Worm (Caenorhabditis elegans) whole organism, early embryonic: ENCODE measurements around the gene ckk-1.

Source experiments
- aly-1 ChIP-seq: sonication (generic microtip); optimal IDR thresholded peaks from 2 replicates; lab custom pipeline; 2016; ENCODE audit warnings: missing genetic modification characterization, missing compliant biosample characterization
- ama-1 ChIP-seq: fragments of 150-350 bp; optimal IDR thresholded peaks from 2 replicates; lab custom pipeline; 2014
- ceh-13 ChIP-seq: fragments of 200-800 bp; sonication (Bioruptor generic); optimal IDR thresholded peaks from 2 replicates; lab custom pipeline; 2018; ENCODE audit warnings: mild to moderate bottlenecking, missing genetic modification characterization, missing compliant biosample characterization
- ceh-36 ChIP-seq: sonication (generic microtip); optimal IDR thresholded peaks from 2 replicates; lab custom pipeline; 2016; ENCODE audit warnings: missing genetic modification characterization, inconsistent platforms, missing compliant biosample characterization
- ets-7 ChIP-seq: sonication (generic microtip); optimal IDR thresholded peaks from 2 replicates; lab custom pipeline; 2016; ENCODE audit warnings: missing genotype, missing genetic modification characterization, missing compliant biosample characterization
- flt-1 ChIP-seq: fragments of 200-800 bp; sonication (Bioruptor generic); IDR thresholded peaks from 2 replicates; pipeline ENCODE4 v1.3.6; 2022; ENCODE audit warnings: missing genetic modification characterization, missing compliant biosample characterization
- hmbx-1 ChIP-seq: sonication (generic microtip); optimal IDR thresholded peaks from 2 replicates; lab custom pipeline; 2016; ENCODE audit warnings: mild to moderate bottlenecking, missing genetic modification characterization, missing compliant biosample characterization
- hmg-4 ChIP-seq: fragments of 200-800 bp; sonication (Bioruptor generic); optimal IDR thresholded peaks from 2 replicates; lab custom pipeline; 2018; ENCODE audit warnings: mild to moderate bottlenecking, missing genetic modification characterization, missing compliant biosample characterization
- hnd-1 ChIP-seq: sonication (generic microtip); optimal IDR thresholded peaks from 2 replicates; lab custom pipeline; 2016; ENCODE audit warnings: missing genetic modification characterization, missing compliant biosample characterization
- scrt-1 ChIP-seq: fragments of 200-800 bp; sonication (Bioruptor generic); IDR thresholded peaks from 2 replicates; pipeline ENCODE4 v1.3.6; 2022; ENCODE audit warnings: missing genetic modification characterization, missing compliant biosample characterization
- tbx-11 ChIP-seq: fragments of 200-800 bp; sonication (Bioruptor generic); IDR thresholded peaks from 2 replicates; pipeline ENCODE4 v1.3.6; 2022; ENCODE audit warnings: missing genetic modification characterization, missing compliant biosample characterization
- tbx-37 ChIP-seq: fragments of 200-800 bp; sonication (Bioruptor generic); conservative IDR thresholded peaks from 2 replicates; pipeline ENCODE4 v1.3.6; 2022; ENCODE audit warnings: missing genetic modification reagents, missing genetic modification characterization, missing compliant biosample characterization
- tra-4 ChIP-seq: sonication (generic microtip); optimal IDR thresholded peaks from 2 replicates; lab custom pipeline; 2017; ENCODE audit warnings: missing genetic modification characterization, missing compliant biosample characterization

ce11 chrIII:5624835-5625234 is 10.4 kb upstream of the ckk-1 start, which contains the start of gene daf-4:
- TF ChIP-seq hnd-1 (no peak), tbx-11 (no peak), ama-1 (lab: Kevin White, UChicago) (no peak), ceh-13 (GFP tag; lab: Kevin White, UChicago) (no peak), ets-7 (tag; lab: Kevin White, UChicago) (no peak), flt-1 (no peak), tbx-37 (GFP tag; lab: Robert Waterston, UW) (no peak), hmg-4 (GFP tag; lab: Kevin White, UChicago) (no peak), tra-4 (tag; lab: Kevin White, UChicago) (no peak), ceh-36 (no peak), hmbx-1 (no peak), scrt-1 (no peak), aly-1 (tag; lab: Kevin White, UChicago) (no peak)
